Fruit fly (Drosophila melanogaster) whole organism, embryonic: Measurements from ENCODE around the gene Prx3.
A peak's percentile ranks its signal among the peaks of the same experiment; 100 is the strongest.

Source experiments
- ATbp ChIP-seq: fragments of 200-800 bp; sonication (Bioruptor generic); optimal IDR thresholded peaks from 2 replicates; lab custom pipeline; 2017; ENCODE audit warnings: missing biosample characterization, mild to moderate bottlenecking, missing genetic modification characterization, missing genetic modification reagents
- Atf-2 ChIP-seq: fragments of 200-800 bp; sonication (Bioruptor generic); optimal IDR thresholded peaks from 2 replicates; lab custom pipeline; 2016; ENCODE audit warnings: missing biosample characterization, missing genetic modification characterization
- BEAF-32 ChIP-seq: fragments of 200-800 bp; sonication (Bioruptor generic); optimal IDR thresholded peaks from 3 replicates; lab custom pipeline; 2017; ENCODE audit warnings: missing biosample characterization, missing genetic modification characterization, mild to moderate bottlenecking, moderate library complexity, missing genetic modification reagents
- CG10147 ChIP-seq: fragments of 200-800 bp; sonication (Bioruptor generic); optimal IDR thresholded peaks from 2 replicates; lab custom pipeline; 2019; ENCODE audit warnings: missing biosample characterization, mild to moderate bottlenecking, missing genetic modification characterization, moderate library complexity
- CG11398 ChIP-seq: fragments of 200-800 bp; sonication (Bioruptor generic); optimal IDR thresholded peaks from 2 replicates; lab custom pipeline; 2016; ENCODE audit warnings: missing biosample characterization, missing genetic modification characterization
- CG12769 ChIP-seq: fragments of 200-800 bp; sonication (Bioruptor generic); optimal IDR thresholded peaks from 2 replicates; lab custom pipeline; 2019; ENCODE audit warnings: missing biosample characterization, mild to moderate bottlenecking, missing genetic modification characterization, moderate library complexity
- CG14710 ChIP-seq: fragments of 200-800 bp; sonication (Bioruptor generic); optimal IDR thresholded peaks from 3 replicates; lab custom pipeline; 2019; ENCODE audit warnings: missing biosample characterization, mild to moderate bottlenecking, missing genetic modification characterization, moderate library complexity
- CG15073 ChIP-seq: fragments of 200-800 bp; sonication (Bioruptor generic); optimal IDR thresholded peaks from 2 replicates; lab custom pipeline; 2016; ENCODE audit warnings: missing biosample characterization, missing genetic modification characterization
- CG1602 ChIP-seq: fragments of 200-800 bp; sonication (Bioruptor generic); optimal IDR thresholded peaks from 3 replicates; lab custom pipeline; 2016; ENCODE audit warnings: missing biosample characterization, missing genetic modification characterization
- CG34376 ChIP-seq: fragments of 200-800 bp; sonication (Bioruptor generic); optimal IDR thresholded peaks from 2 replicates; lab custom pipeline; 2018; ENCODE audit warnings: missing biosample characterization, mild to moderate bottlenecking, missing genetic modification characterization
- CG3847 ChIP-seq: fragments of 200-800 bp; sonication (Bioruptor generic); IDR thresholded peaks from 2 replicates; pipeline ENCODE4 v1.3.6; 2022; ENCODE audit warnings: missing biosample characterization, missing genetic modification characterization
- CG4282 ChIP-seq: fragments of 200-800 bp; sonication (Bioruptor generic); optimal IDR thresholded peaks from 2 replicates; lab custom pipeline; 2016; ENCODE audit warnings: missing biosample characterization, missing genetic modification characterization
- CG7556 ChIP-seq: fragments of 200-800 bp; sonication (Bioruptor generic); optimal IDR thresholded peaks from 2 replicates; lab custom pipeline; 2017; ENCODE audit warnings: missing biosample characterization, mild to moderate bottlenecking, missing genetic modification characterization
- CG7745 ChIP-seq: fragments of 200-800 bp; sonication (Bioruptor generic); optimal IDR thresholded peaks from 2 replicates; lab custom pipeline; 2018; ENCODE audit warnings: missing biosample characterization, mild to moderate bottlenecking, missing genetic modification characterization, moderate library complexity
- CG8944 ChIP-seq: fragments of 200-800 bp; sonication (Bioruptor generic); optimal IDR thresholded peaks from 3 replicates; lab custom pipeline; 2016; ENCODE audit warnings: missing biosample characterization, missing genetic modification characterization
- CG9876 ChIP-seq: fragments of 200-800 bp; sonication (Bioruptor generic); optimal IDR thresholded peaks from 2 replicates; lab custom pipeline; 2016; ENCODE audit warnings: missing biosample characterization, missing genetic modification characterization
- CG9932 ChIP-seq: fragments of 200-800 bp; sonication (Bioruptor generic); IDR thresholded peaks from 2 replicates; pipeline ENCODE4 v1.3.6; 2022; ENCODE audit warnings: missing biosample characterization, missing genetic modification characterization
- Dll ChIP-seq: fragments of 200-800 bp; sonication (Bioruptor generic); IDR thresholded peaks from 4 replicates; pipeline ENCODE4 v1.3.6; 2022; ENCODE audit warnings: missing biosample characterization, missing genetic modification characterization; ENCODE audit not compliant: partially characterized antibody
- Drgx ChIP-seq: fragments of 200-800 bp; sonication (Bioruptor generic); IDR thresholded peaks from 2 replicates; pipeline ENCODE4 v1.3.6; 2022; ENCODE audit warnings: missing biosample characterization, missing genetic modification characterization
- Hr39 ChIP-seq: fragments of >200 bp; optimal IDR thresholded peaks from 2 replicates; lab custom pipeline; 2017
- Max ChIP-seq: fragments of 200-800 bp; sonication (Bioruptor generic); optimal IDR thresholded peaks from 2 replicates; lab custom pipeline; 2016; ENCODE audit warnings: missing biosample characterization, mild to moderate bottlenecking, missing genetic modification characterization
- NC2α ChIP-seq: fragments of 200-800 bp; sonication (Bioruptor generic); optimal IDR thresholded peaks from 2 replicates; lab custom pipeline; 2016; ENCODE audit warnings: missing biosample characterization, missing genetic modification characterization
- Nf-YA ChIP-seq: fragments of 200-800 bp; sonication (Bioruptor generic); IDR thresholded peaks from 2 replicates; pipeline ENCODE4 v1.3.6; 2022; ENCODE audit warnings: missing biosample characterization, missing genetic modification characterization
- Sin3A ChIP-seq: fragments of >200 bp; optimal IDR thresholded peaks from 2 replicates; lab custom pipeline; 2018
- Sox100B ChIP-seq: fragments of 200-800 bp; sonication (Bioruptor generic); optimal IDR thresholded peaks from 3 replicates; lab custom pipeline; 2018; ENCODE audit warnings: missing biosample characterization, mild to moderate bottlenecking, missing genetic modification characterization
- Spps ChIP-seq: fragments of 200-800 bp; sonication (Bioruptor generic); optimal IDR thresholded peaks from 2 replicates; lab custom pipeline; 2018; ENCODE audit warnings: missing biosample characterization, mild to moderate bottlenecking, missing genetic modification characterization
- ase ChIP-seq: fragments of 200-800 bp; sonication (Bioruptor generic); IDR thresholded peaks from 3 replicates; pipeline ENCODE4 v1.3.6; 2022; ENCODE audit warnings: missing biosample characterization, missing genetic modification characterization
- az2 ChIP-seq: fragments of 200-800 bp; sonication (Bioruptor generic); optimal IDR thresholded peaks from 3 replicates; lab custom pipeline; 2016; ENCODE audit warnings: missing biosample characterization, missing genetic modification characterization
- bowl ChIP-seq: fragments of 200-800 bp; sonication (Bioruptor generic); IDR thresholded peaks from 2 replicates; pipeline ENCODE4 v1.3.6; 2022; ENCODE audit warnings: missing biosample characterization, missing genetic modification characterization
- bsh ChIP-seq, 2 experiments: fragments of 200-800 bp; sonication (Bioruptor generic); optimal IDR thresholded peaks; 2 replicates each; lab custom pipeline; 2017 to 2018; ENCODE audit warnings: mild to moderate bottlenecking in 2 of 2, missing biosample characterization in 2 of 2, missing genetic modification characterization in 2 of 2, moderate library complexity in 1 of 2
- crol ChIP-seq: fragments of 200-800 bp; sonication (Bioruptor generic); IDR thresholded peaks from 2 replicates; pipeline ENCODE4 v1.3.6; 2022; ENCODE audit warnings: missing biosample characterization, missing genetic modification characterization
- dan ChIP-seq: fragments of 200-800 bp; sonication (Bioruptor generic); IDR thresholded peaks from 2 replicates; pipeline ENCODE4 v1.3.6; 2022; ENCODE audit warnings: missing biosample characterization, missing genetic modification characterization
- dati ChIP-seq: fragments of 200-800 bp; sonication (Bioruptor generic); IDR thresholded peaks from 2 replicates; pipeline ENCODE4 v1.3.6; 2022; ENCODE audit warnings: missing biosample characterization, missing genetic modification characterization
- eve ChIP-seq, 2 experiments: fragments of >200 bp; optimal IDR thresholded peaks; 2 replicates each; lab custom pipeline; 2017; ENCODE audit warnings: missing biosample characterization in 2 of 2, missing genetic modification characterization in 2 of 2
- ewg ChIP-seq: fragments of 200-800 bp; sonication (Bioruptor generic); optimal IDR thresholded peaks from 3 replicates; lab custom pipeline; 2017; ENCODE audit warnings: mild to moderate bottlenecking, missing biosample characterization, missing genetic modification reagents, missing genetic modification characterization
- exex ChIP-seq: fragments of 200-800 bp; sonication (Bioruptor generic); optimal IDR thresholded peaks from 4 replicates; lab custom pipeline; 2018; ENCODE audit warnings: missing biosample characterization, mild to moderate bottlenecking, missing genetic modification characterization, moderate library complexity
- fd3F ChIP-seq: fragments of 200-800 bp; sonication (Bioruptor generic); optimal IDR thresholded peaks from 2 replicates; lab custom pipeline; 2018; ENCODE audit warnings: missing biosample characterization, mild to moderate bottlenecking, missing genetic modification characterization, moderate library complexity
- fd64A ChIP-seq: fragments of 200-800 bp; sonication (Bioruptor generic); optimal IDR thresholded peaks from 3 replicates; lab custom pipeline; 2018; ENCODE audit warnings: missing biosample characterization, mild to moderate bottlenecking, missing genetic modification characterization
- gcm2 ChIP-seq: fragments of 200-800 bp; sonication (Bioruptor generic); optimal IDR thresholded peaks from 2 replicates; lab custom pipeline; 2016; ENCODE audit warnings: missing biosample characterization, missing genetic modification characterization
- gt ChIP-seq: fragments of 200-800 bp; sonication (Bioruptor generic); IDR thresholded peaks from 2 replicates; pipeline ENCODE4 v1.3.6; 2022; ENCODE audit warnings: missing biosample characterization, missing genetic modification characterization
- insv ChIP-seq, 2 experiments: fragments of 200-800 bp; sonication (Bioruptor generic); optimal IDR thresholded peaks; 3 replicates each; lab custom pipeline; 2016 to 2018; ENCODE audit warnings: missing biosample characterization in 2 of 2, missing genetic modification characterization in 2 of 2
- jumu ChIP-seq: fragments of 200-800 bp; sonication (Bioruptor generic); optimal IDR thresholded peaks from 3 replicates; lab custom pipeline; 2016; ENCODE audit warnings: missing biosample characterization, missing genetic modification characterization
- knrl ChIP-seq: fragments of 200-800 bp; sonication (Bioruptor generic); IDR thresholded peaks from 3 replicates; pipeline ENCODE4 v1.3.6; 2022; ENCODE audit warnings: missing biosample characterization, missing genetic modification characterization; ENCODE audit not compliant: partially characterized antibody
- nom ChIP-seq: fragments of 200-800 bp; sonication (Bioruptor generic); optimal IDR thresholded peaks from 2 replicates; lab custom pipeline; 2017; ENCODE audit warnings: missing biosample characterization, missing genetic modification characterization, mild to moderate bottlenecking, moderate library complexity, missing genetic modification reagents
- salm ChIP-seq: fragments of 200-800 bp; sonication (Bioruptor generic); optimal IDR thresholded peaks from 2 replicates; lab custom pipeline; 2018; ENCODE audit warnings: missing biosample characterization, mild to moderate bottlenecking, missing genetic modification characterization
- tgo ChIP-seq: fragments of 200-800 bp; sonication (Bioruptor generic); IDR thresholded peaks from 3 replicates; pipeline ENCODE4 v1.3.6; 2022; ENCODE audit warnings: missing biosample characterization, missing genetic modification characterization
- yki ChIP-seq: fragments of >200 bp; optimal IDR thresholded peaks from 3 replicates; lab custom pipeline; 2018

Prx3 gene

DNA sequence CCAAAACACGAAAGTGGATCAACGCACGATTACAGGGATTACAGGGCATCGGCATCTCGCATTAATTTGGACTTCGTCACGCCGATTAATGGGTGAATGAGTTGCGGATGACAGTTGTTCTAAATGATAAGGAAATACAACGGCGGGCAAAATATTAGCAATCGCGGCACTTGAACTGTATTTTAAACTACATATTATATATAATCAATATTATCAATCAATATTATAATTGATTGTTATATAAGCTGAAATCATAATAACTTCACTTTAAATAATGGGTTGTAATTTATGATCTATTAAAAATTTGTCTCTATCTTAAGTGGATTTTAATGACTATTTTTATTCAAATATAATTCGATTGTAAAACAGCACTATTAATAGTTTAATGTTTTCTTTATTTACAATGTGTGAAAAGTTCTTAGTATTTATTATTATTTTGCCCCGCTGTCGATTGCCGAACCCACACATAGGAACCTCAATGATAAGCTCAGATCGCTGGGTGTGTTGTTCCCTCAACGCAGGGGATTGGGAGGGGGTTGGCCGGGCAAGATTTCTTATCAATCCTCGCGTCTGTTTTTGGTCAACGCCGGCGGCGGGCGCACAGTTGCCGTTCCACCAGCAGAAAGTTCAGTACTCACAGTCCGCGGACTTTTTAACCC lies 11.1 kb downstream of the Prx3 start (continued):
- TF ChIP-seq Atf-2 (GFP tag; lab: Kevin White, UChicago) = no peak

DNA sequence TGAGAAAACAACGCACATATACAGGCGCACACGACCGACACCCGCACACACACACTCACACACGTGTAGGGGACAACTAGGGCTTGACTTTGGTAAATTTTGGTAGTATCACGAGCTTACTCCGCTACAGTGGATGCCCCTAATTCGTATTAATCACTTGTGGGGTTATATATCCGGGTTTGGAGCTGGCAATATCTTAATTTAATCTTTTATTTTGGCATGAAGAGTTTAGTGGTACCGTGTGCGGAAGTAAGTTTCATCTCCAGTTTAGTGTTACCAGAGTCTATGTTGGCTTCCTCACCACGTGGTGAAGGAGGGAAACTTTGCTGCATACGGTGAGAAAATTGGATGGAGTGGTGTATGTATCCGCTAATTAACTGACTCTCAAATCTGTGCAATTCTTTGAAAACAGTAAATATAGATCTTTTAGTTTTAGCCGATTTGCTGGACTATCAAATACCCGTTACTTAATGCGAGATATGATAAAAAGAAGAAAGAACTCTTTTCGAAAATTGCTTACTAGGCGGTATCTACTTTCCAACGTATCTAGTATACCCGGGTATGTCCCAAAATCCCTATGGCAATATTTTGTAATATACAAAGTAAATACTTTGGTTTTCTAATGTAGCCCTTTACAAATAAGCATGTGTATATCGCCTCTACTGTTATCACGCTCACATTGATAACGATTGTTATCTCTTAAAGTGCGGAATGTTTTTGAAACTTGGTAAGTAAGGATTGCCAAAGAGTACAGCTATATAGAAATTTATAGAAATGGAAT lies 11.8 kb downstream of the Prx3 start, which contains the start of the genes CG5823 and P5cr-2:
Gene CG5823 (minus strand): TSS at position 263 of the 781 bp plus-strand sequence.
Gene P5cr-2 (plus strand): TSS at position 491 of the 781 bp plus-strand sequence.
- peak; percentile 77 for TF ChIP-seq NC2α (GFP tag; lab: Kevin White, UChicago)
- no peak for TF ChIP-seq dati (GFP tag; lab: Robert Waterston, UW)
- peak; percentile 70 for TF ChIP-seq CG12769 (tag; lab: Kevin White, UChicago)
- peak; percentile 40 for TF ChIP-seq CG4282 (GFP tag; lab: Kevin White, UChicago)
- no peak for TF ChIP-seq CG34376 (GFP tag; lab: Kevin White, UChicago)
- TF ChIP-seq eve (GFP tag; optimal IDR thresholded peaks at IDR 0.05; lab: Kevin White, UChicago) = no peak
- TF ChIP-seq Max = no peak
- TF ChIP-seq exex (tag; lab: Kevin White, UChicago) = no peak
- peak; percentile 61; the same call in 2 of the 4 replicates for TF ChIP-seq Dll (GFP tag; lab: Robert Waterston, UW)
- TF ChIP-seq CG15073 (GFP tag; lab: Kevin White, UChicago) = no peak
- TF ChIP-seq Spps = no peak
- peak; percentile 69 for TF ChIP-seq BEAF-32
- peak; percentile 1 for TF ChIP-seq az2 (GFP tag; lab: Kevin White, UChicago)
- peak; percentile 75 for TF ChIP-seq ATbp
- TF ChIP-seq ase = no peak
- TF ChIP-seq knrl = peak; percentile 63
- TF ChIP-seq Hr39 = no peak
- TF ChIP-seq CG14710 (tag; lab: Kevin White, UChicago) = peak; percentile 69
- no peak for TF ChIP-seq Nf-YA (GFP tag; lab: Robert Waterston, UW)
- TF ChIP-seq fd64A (GFP tag; lab: Kevin White, UChicago) = peak; percentile 77
- peak in 1 of 2 experiments; percentile 59 for TF ChIP-seq insv (GFP tag; optimal IDR thresholded peaks at IDR 0.05; lab: Kevin White, UChicago)
- peak; percentile 57; the same call in 1 of the 2 replicates for TF ChIP-seq CG3847
- no peak for TF ChIP-seq salm (tag; lab: Kevin White, UChicago)
- no peak for TF ChIP-seq jumu (GFP tag; lab: Kevin White, UChicago)
- TF ChIP-seq ewg (GFP tag; lab: Kevin White, UChicago) = peak; percentile 65
- no peak for TF ChIP-seq dan (GFP tag; lab: Robert Waterston, UW)
- peak; percentile 34; the same call in 1 of the 2 replicates for TF ChIP-seq Drgx
- peak; percentile 79 for TF ChIP-seq CG11398
- peak; percentile 32; the same call in 1 of the 2 replicates for TF ChIP-seq bowl (GFP tag; lab: Robert Waterston, UW)
- peak; percentile 39 for TF ChIP-seq CG1602 (GFP tag; lab: Kevin White, UChicago)
- TF ChIP-seq gcm2 (GFP tag; lab: Kevin White, UChicago) = peak; percentile 1
- TF ChIP-seq gt (GFP tag; lab: Robert Waterston, UW) = no peak
- peak; percentile 57; the same call in 1 of the 2 replicates for TF ChIP-seq CG9932
- no peak for TF ChIP-seq CG7745 (tag; lab: Kevin White, UChicago)
- peak; percentile 15 for TF ChIP-seq yki
- peak; percentile 4 for TF ChIP-seq CG10147 (GFP tag; lab: Kevin White, UChicago)
- TF ChIP-seq Sox100B (GFP tag; lab: Kevin White, UChicago) = peak; percentile 54
- peak; percentile 72 for TF ChIP-seq Sin3A (lab: Kevin White, UChicago)
- TF ChIP-seq bsh (GFP tag; optimal IDR thresholded peaks at IDR 0.05; lab: Kevin White, UChicago) = peak in 1 of 2 experiments; percentile 58
- TF ChIP-seq fd3F (GFP tag; lab: Kevin White, UChicago) = peak; percentile 54
- no peak for TF ChIP-seq nom (GFP tag; lab: Kevin White, UChicago)
- TF ChIP-seq CG7556 (GFP tag; lab: Kevin White, UChicago) = no peak
- peak; percentile 79 for TF ChIP-seq CG9876 (GFP tag; lab: Kevin White, UChicago)
- TF ChIP-seq CG8944 (GFP tag; lab: Kevin White, UChicago) = peak; percentile 13
- TF ChIP-seq crol (GFP tag; lab: Robert Waterston, UW) = no peak
- peak; percentile 36; the same call in 2 of the 3 replicates for TF ChIP-seq tgo (GFP tag; lab: Robert Waterston, UW)
